Fruit fly (Drosophila melanogaster) Kc167 (cell line): ENCODE results near the gene NPF.

Source experiments
- Myc ChIP-seq: fragments of >200 bp; optimal IDR thresholded peaks from 2 replicates; lab custom pipeline; 2017; ENCODE audit warnings: missing external identifiers
- Sin3A ChIP-seq: fragments of >200 bp; optimal IDR thresholded peaks from 2 replicates; lab custom pipeline; 2018; ENCODE audit warnings: missing external identifiers
- h ChIP-seq: fragments of >200 bp; optimal IDR thresholded peaks from 3 replicates; lab custom pipeline; 2018; ENCODE audit warnings: missing external identifiers
- insv ChIP-seq: fragments of >200 bp; optimal IDR thresholded peaks from 3 replicates; lab custom pipeline; 2018; ENCODE audit warnings: missing external identifiers
- psq ChIP-seq: fragments of >200 bp; optimal IDR thresholded peaks from 2 replicates; lab custom pipeline; 2017; ENCODE audit warnings: missing external identifiers
- ttk ChIP-seq: sonication (Bioruptor generic); optimal IDR thresholded peaks from 2 replicates; lab custom pipeline; 2017; ENCODE audit warnings: missing external identifiers

The NPF gene

DNA sequence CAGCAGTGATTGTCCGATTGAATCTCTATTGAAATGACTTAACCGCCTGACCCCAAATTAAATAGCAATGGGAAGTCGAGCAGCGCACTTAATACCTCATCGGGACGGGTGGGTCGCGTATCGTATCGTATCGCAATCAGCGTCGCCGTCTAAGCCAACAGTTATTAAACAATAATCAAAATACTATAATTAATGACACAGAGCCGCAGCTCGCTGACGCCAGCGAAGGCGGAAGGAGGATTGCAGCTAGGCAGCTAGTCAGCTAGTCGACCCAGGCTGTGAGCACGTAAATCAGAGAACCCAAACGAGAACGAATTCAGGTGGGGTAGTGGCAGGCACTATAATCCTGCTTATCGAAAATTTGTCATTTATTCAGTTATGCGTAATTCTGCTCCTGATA lies at the start of gene NPF:
TSS of gene NPF (plus strand) at position 301 of the 400 bp plus-strand sequence.
- TF ChIP-seq ttk = no peak

DNA sequence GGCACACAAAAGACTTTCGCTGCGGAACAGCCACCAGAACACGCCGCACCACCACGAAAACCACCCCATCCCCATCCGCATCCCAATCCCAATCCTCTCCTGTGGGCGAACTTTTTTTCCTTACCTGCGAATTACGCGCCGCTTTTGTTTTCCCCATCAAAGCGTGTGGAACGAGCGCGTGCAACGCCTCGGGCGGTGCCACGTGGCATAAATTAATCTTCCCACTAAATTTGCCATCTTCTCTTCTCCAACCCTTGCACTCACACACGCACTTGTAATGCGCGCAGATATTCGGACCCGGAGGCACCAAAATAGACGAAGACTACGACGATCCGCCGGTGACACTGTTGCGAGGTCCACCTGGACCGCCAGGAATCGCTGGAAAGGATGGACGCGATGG lies 44.2 kb upstream of the NPF start:
- TF ChIP-seq psq (lab: Kevin White, UChicago) (no peak), h (lab: Kevin White, UChicago) (no peak), Sin3A (no peak), insv (lab: Kevin White, UChicago) (no peak), Myc (lab: Kevin White, UChicago) (no peak), ttk (no peak)

DNA sequence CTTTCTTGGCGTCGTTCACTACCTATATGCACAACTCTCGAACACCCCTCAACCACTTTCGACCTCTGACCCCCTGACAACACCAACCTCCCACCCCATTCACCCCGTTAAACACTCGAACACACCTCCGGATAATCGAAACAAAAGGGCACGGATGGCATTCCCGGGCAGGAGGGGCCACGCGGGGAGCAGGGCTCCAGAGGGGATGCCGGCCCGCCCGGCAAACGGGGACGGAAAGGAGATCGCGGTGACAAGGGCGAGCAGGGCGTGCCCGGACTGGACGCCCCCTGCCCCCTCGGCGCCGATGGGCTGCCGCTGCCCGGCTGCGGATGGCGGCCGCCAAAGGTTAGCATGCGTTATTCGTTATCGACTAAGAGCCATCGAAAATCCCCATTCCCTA lies 39.7 kb upstream of the NPF start:
- TF ChIP-seq ttk = no peak
- TF ChIP-seq h (lab: Kevin White, UChicago) = no peak
- no peak for TF ChIP-seq Myc (lab: Kevin White, UChicago)
- no peak for TF ChIP-seq insv (lab: Kevin White, UChicago)
- TF ChIP-seq psq (lab: Kevin White, UChicago) = no peak
- TF ChIP-seq Sin3A = no peak

DNA sequence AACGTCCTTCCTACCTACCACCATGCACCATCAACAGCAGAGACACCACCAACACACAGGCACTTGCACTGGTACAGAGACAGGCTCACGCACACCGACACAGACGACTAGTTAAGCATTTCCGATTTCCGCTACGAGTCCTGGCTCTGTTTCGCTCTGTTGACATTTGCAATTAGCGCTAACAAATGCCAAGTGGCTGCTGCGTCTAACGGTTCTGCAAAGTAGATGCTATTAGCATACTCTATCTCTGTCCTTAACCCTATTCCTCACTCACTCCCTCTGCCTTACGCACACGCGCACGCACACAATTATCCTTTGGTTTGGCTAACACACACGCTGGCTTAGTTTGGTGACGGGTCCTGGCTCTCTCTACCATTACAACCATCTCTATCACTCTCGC lies 38.5 kb upstream of the NPF start:
- TF ChIP-seq h (lab: Kevin White, UChicago) (no peak), psq (lab: Kevin White, UChicago) (no peak), Myc (lab: Kevin White, UChicago) (no peak), Sin3A (no peak), insv (lab: Kevin White, UChicago) (no peak), ttk (no peak)

DNA sequence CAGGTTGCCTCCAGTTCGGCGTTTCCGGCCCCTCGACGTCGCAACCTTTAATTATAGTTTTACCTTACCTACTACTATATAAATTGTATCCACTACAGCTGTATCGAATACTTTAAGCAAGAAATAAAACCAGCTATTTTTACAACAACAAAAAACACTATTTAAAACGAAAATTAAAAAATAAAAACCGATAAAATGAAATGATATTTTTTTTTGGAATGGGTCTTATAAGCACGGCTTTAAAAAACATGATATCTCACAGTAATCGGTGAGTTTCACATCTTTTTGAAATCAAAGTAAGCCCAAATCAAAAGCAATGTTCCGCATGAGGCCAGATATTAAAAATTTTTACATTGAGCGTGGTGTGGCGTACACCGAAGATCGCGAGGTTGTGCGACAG lies 37.8 kb upstream of the NPF start, which contains the start of gene CG14891:
TSS of gene CG14891 (plus strand) at position 301 of the 400 bp plus-strand sequence.
- TF ChIP-seq Myc (lab: Kevin White, UChicago) (no peak), Sin3A (no peak), insv (lab: Kevin White, UChicago) (no peak), psq (lab: Kevin White, UChicago) (no peak), ttk (no peak), h (lab: Kevin White, UChicago) (no peak)

DNA sequence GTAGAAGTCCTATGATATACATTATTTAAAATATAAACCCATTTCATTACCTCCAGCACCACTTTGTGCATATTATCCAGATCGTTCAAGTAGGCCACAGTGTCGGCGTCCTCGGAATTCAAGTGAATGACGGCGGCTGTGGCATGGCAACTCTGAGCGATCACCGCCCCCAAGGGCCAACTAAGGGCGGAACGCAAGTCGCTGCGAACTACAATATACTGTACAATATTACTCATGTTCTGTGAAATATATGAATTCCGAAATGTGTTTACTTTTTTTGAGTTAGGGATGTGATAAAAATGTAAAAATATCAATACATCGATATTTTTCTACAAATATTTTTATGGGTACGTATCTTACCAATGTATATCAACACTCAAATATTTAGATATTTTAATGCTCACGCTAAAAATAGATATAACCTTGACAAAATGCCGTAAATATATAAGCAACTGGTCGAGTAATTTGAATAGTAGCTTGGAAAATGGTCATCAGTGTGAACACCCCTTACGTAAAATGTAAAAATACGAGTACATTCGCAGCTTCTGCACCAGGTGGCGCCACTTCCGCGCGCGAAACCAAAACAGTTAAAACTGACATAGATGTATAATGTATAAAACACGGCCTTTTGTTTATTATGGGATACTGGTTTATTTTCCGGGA lies 35.4 kb upstream of the NPF start, which contains the start of gene CG14903:
TSS of gene CG14903 (minus strand) at position 270 of the 663 bp plus-strand sequence.
- TF ChIP-seq insv (lab: Kevin White, UChicago) (no peak), Myc (lab: Kevin White, UChicago) (no peak), h (lab: Kevin White, UChicago) (no peak), ttk (no peak), Sin3A (no peak), psq (lab: Kevin White, UChicago) (no peak)

DNA sequence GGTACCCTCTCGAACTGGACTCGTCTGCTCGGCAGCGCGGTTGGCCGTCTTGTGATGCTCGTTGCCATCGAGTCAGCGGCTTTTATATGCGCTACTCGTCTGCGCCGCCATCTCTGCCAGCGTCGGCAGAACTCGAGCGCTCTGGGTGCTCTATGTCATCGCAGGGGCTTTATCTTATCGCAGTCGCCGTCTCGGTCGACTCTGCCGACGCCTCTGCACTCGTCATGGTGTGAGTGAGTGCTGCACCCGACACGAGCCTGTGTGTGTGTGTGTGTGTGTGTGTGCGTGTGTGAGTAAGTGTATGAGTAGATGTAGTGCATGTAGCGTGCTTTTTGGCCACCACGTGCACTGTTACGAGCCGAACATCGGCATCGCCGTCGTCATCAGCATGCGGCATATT lies 25.4 kb upstream of the NPF start, which contains the start of gene Scp2:
TSS of gene Scp2 (minus strand) at position 59 of the 400 bp plus-strand sequence.
- TF ChIP-seq h (lab: Kevin White, UChicago) = no peak
- no peak for TF ChIP-seq ttk
- TF ChIP-seq Myc (lab: Kevin White, UChicago) = no peak
- no peak for TF ChIP-seq Sin3A
- TF ChIP-seq insv (lab: Kevin White, UChicago) = no peak
- TF ChIP-seq psq (lab: Kevin White, UChicago) = no peak

DNA sequence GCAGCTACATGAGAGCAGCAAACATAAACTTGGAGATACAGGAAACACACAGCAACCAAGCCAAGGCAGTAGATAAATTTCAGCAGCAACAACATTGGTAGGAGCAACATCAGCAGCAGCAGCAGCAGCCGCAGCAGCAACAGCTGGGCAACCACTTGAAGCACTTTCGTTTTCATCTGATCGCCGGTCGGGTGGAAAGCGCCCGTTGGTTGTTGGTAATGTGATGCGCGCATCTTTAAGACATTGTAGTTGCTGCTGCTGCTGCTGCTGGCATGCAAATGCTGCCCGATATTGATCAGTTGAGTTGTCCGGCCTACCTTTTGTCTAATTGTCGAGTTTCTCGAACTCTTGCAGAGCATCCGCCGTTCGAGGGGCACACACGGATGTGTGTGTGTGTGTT lies 17.6 kb upstream of the NPF start:
- TF ChIP-seq h (lab: Kevin White, UChicago) (no peak), ttk (no peak), Myc (lab: Kevin White, UChicago) (no peak), Sin3A (no peak), psq (lab: Kevin White, UChicago) (no peak), insv (lab: Kevin White, UChicago) (no peak)

DNA sequence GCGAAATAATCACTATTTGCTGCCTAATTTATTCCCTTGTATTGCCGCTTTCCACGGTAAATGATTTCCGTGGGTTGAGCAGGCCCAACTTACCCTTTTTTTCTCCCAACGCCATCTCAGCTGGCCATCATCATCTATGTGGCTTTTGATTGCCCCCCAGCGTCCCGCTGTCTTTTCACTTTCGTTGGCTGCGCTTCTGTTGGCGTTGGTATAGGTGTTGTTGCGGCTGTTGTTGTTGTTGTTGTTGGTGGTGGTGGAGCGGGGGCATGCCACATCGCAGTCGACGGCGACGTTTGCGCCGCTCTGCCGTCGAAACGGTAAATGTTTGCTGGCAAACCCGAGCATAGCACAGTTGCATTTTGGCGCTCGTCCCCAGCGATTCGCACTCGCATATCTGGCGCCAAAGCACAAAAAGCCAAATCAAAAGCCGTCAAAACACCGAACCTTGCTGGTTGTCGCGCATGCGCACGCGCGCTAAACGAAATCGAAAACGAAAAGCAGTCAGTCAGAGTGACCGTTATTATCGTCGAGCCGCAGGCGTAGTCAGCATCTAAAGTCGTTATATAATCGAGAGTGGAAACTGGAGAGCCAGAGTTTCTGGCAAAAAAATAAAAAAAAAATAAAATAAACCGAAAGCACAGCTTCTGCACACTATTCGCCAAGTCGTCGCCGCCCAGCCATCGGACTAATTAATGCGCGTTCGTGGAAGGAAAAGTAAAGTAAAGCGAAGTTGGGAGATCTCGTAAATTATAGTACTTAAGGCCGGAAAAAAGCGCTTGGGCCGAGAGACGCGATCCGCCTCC lies 14.8 kb upstream of the NPF start, which contains the start of gene CG14892:
TSS of gene CG14892 (plus strand) at position 359 of the 803 bp plus-strand sequence.
- no peak for TF ChIP-seq psq (lab: Kevin White, UChicago)
- no peak for TF ChIP-seq h (lab: Kevin White, UChicago)
- no peak for TF ChIP-seq insv (lab: Kevin White, UChicago)
- no peak for TF ChIP-seq Sin3A
- no peak for TF ChIP-seq Myc (lab: Kevin White, UChicago)
- TF ChIP-seq ttk = no peak

DNA sequence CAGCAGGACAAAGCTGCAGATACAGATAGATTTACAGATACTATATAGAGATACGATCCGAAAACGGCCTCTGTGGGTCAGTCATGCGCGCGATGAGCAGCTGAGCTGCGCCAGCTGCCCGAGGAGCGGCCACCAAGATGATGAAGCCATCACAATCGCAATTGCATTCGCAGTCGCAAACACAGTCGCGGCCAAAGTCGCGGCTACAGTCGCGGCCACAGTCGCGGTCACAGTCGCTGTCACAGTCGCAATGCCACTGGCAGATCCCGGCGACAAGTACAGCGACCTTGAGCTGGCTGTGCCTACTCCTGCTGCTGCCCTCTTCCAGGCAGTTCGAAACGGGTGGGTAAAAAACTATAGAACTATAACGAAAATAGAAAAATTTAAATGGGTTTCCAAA lies 14.1 kb upstream of the NPF start:
- TF ChIP-seq Myc (lab: Kevin White, UChicago) (no peak), ttk (no peak), h (lab: Kevin White, UChicago) (no peak)

DNA sequence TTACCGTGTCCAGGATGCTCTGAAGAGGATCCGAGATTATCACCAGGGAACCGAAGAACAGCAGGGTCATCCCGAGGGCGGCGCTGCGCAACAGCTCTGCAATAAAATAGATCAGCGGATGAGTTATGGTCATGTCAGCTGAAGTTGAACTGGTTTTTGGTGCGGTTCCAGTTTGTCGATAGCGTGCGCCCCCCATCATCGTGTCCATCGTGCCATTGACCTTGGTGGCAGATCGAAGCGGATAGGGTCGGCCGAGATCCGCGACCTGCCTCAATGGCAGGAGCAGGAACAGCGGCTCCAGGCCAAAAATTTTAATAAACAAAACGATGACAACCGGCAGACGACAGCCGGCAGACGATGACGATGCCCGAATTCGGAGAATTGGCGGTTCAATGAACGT lies 9.4 kb upstream of the NPF start:
- TF ChIP-seq insv (lab: Kevin White, UChicago) (no peak), Myc (lab: Kevin White, UChicago) (no peak), psq (lab: Kevin White, UChicago) (no peak), h (lab: Kevin White, UChicago) (no peak), ttk (no peak), Sin3A (no peak)

DNA sequence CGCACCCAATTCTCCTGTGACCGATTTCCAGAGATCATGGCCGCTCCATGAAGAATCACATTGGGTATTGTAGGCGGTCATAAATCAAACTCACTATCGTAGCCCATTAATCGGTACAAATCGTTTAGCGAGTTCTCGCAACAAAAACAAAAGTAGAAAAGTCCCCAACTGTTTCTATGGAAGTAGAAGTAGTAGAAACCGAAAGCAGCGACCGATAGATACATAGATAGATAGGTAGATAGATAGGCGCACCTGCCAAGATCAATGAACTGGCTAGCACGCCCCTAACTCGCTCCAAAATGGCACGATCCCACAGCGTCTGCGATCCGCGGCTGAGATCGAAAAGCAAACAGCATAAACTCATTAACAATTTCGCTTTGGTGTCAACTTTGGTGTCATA lies 8.3 kb upstream of the NPF start:
- no peak for TF ChIP-seq h (lab: Kevin White, UChicago)
- no peak for TF ChIP-seq ttk
- no peak for TF ChIP-seq psq (lab: Kevin White, UChicago)
- TF ChIP-seq Myc (lab: Kevin White, UChicago) = no peak
- TF ChIP-seq Sin3A = no peak
- TF ChIP-seq insv (lab: Kevin White, UChicago) = no peak
